Worm (Caenorhabditis elegans) whole organism, young adult: Measurements from ENCODE around the gene Y61A9LA.10.

Experiments used
- egrh-3 ChIP-seq: fragments of 200-800 bp; sonication (Bioruptor generic); IDR thresholded peaks from 2 replicates; pipeline ENCODE4 v1.3.6; 2022; ENCODE audit warnings: missing genetic modification reagents, missing genetic modification characterization, missing compliant biosample characterization
- xnd-1 ChIP-seq: sonication (generic microtip); optimal IDR thresholded peaks from 2 replicates; lab custom pipeline; 2016; ENCODE audit warnings: missing genotype, missing genetic modification reagents, missing genetic modification characterization, missing compliant biosample characterization

- no peak for TF ChIP-seq xnd-1 (tag; lab: Kevin White, UChicago)
- no peak for TF ChIP-seq egrh-3 (GFP tag; lab: Robert Waterston, UW)
These were observed 34.2 kb upstream of the Y61A9LA.10 start for ce11 chrV:4649649-4650384.
